Worm (Caenorhabditis elegans) whole organism, early embryonic: ENCODE measurements around the gene unc-6.
"Not testable (repeated sequence)": the region's sequence is repeated elsewhere in the genome, so short reads cannot be mapped to it uniquely, and the experiment has no call there.

ENCODE experiments used
- F13C5.2 ChIP-seq: sonication (generic microtip); optimal IDR thresholded peaks from 2 replicates; lab custom pipeline; 2017; ENCODE audit warnings: mild to moderate bottlenecking, missing genetic modification characterization, inconsistent platforms, missing compliant biosample characterization
- aly-1 ChIP-seq: sonication (generic microtip); optimal IDR thresholded peaks from 2 replicates; lab custom pipeline; 2016; ENCODE audit warnings: missing genetic modification characterization, missing compliant biosample characterization
- ama-1 ChIP-seq: fragments of 150-350 bp; optimal IDR thresholded peaks from 2 replicates; lab custom pipeline; 2014
- ceh-13 ChIP-seq: fragments of 200-800 bp; sonication (Bioruptor generic); optimal IDR thresholded peaks from 2 replicates; lab custom pipeline; 2018; ENCODE audit warnings: mild to moderate bottlenecking, missing genetic modification characterization, missing compliant biosample characterization
- ceh-36 ChIP-seq: sonication (generic microtip); optimal IDR thresholded peaks from 2 replicates; lab custom pipeline; 2016; ENCODE audit warnings: missing genetic modification characterization, inconsistent platforms, missing compliant biosample characterization
- hmbx-1 ChIP-seq: sonication (generic microtip); optimal IDR thresholded peaks from 2 replicates; lab custom pipeline; 2016; ENCODE audit warnings: mild to moderate bottlenecking, missing genetic modification characterization, missing compliant biosample characterization
- hnd-1 ChIP-seq: sonication (generic microtip); optimal IDR thresholded peaks from 2 replicates; lab custom pipeline; 2016; ENCODE audit warnings: missing genetic modification characterization, missing compliant biosample characterization
- pes-1 ChIP-seq: fragments of 200-800 bp; sonication (Bioruptor generic); IDR thresholded peaks from 2 replicates; pipeline ENCODE4 v1.3.6; 2022; ENCODE audit warnings: missing genetic modification reagents, missing genetic modification characterization, missing compliant biosample characterization
- sea-1 ChIP-seq: fragments of 200-800 bp; sonication (Bioruptor generic); conservative IDR thresholded peaks from 2 replicates; pipeline ENCODE4 v1.3.6; 2022; ENCODE audit warnings: missing genetic modification characterization, missing compliant biosample characterization
- tra-4 ChIP-seq: sonication (generic microtip); optimal IDR thresholded peaks from 2 replicates; lab custom pipeline; 2017; ENCODE audit warnings: missing genetic modification characterization, missing compliant biosample characterization

DNA sequence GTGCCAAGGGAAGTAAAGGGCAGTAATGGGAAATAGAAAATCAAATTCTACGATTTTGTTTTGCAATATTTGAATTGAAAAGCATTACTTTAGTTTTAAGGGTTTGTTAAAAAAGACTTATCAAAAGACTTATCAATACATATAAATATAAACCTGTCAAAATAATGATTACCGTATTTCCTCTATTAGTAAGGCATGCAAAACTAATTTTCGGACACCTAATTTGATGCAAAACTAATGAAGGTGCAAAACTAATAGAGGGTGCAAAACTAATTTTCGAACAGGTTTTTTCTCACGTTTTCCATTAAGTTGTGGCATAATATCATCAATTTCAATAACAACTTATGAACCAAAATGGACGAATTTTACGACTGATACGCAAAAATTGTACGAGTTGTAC, 7.7 kb upstream of the unc-6 start, which contains the start of gene F41C6.6:
- not testable (repeated sequence) for TF ChIP-seq ama-1 (lab: Kevin White, UChicago); hnd-1 (tag; lab: Kevin White, UChicago); hmbx-1 (tag; lab: Kevin White, UChicago); ceh-13 (GFP tag; lab: Kevin White, UChicago); sea-1 (GFP tag; lab: Robert Waterston, UW); tra-4 (tag; lab: Kevin White, UChicago); ceh-36; pes-1 (GFP tag; lab: Robert Waterston, UW); aly-1 (tag; lab: Kevin White, UChicago); F13C5.2
